Fruit fly (Drosophila melanogaster) S2 (cell line): ENCODE measurements around the gene Lectin-galC1.

Experiments used
- CG8478 ChIP-seq: fragments of >200 bp; optimal IDR thresholded peaks from 2 replicates; lab custom pipeline; 2018
- CTCF ChIP-seq, 2 experiments: fragments of >200 bp; optimal IDR thresholded peaks; 2 replicates each; lab custom pipeline; 2018

- TF ChIP-seq CG8478 (no peak), CTCF (optimal IDR thresholded peaks at IDR 0.05; lab: Kevin White, UChicago) (no peak)
Measured at dm6 chr2L:19389749-19390148, 27.5 kb upstream of the Lectin-galC1 start, which contains the start of gene CG17549.
